Worm (Caenorhabditis elegans) whole organism, dauer: Measurements from ENCODE around the gene Y55D5A.3.

Source experiments
- unc-62 ChIP-seq: sonication (generic microtip); optimal IDR thresholded peaks from 2 replicates; lab custom pipeline; 2017; ENCODE audit warnings: missing biosample characterization, missing genetic modification reagents, missing genetic modification characterization

Y55D5A.3 gene

DNA sequence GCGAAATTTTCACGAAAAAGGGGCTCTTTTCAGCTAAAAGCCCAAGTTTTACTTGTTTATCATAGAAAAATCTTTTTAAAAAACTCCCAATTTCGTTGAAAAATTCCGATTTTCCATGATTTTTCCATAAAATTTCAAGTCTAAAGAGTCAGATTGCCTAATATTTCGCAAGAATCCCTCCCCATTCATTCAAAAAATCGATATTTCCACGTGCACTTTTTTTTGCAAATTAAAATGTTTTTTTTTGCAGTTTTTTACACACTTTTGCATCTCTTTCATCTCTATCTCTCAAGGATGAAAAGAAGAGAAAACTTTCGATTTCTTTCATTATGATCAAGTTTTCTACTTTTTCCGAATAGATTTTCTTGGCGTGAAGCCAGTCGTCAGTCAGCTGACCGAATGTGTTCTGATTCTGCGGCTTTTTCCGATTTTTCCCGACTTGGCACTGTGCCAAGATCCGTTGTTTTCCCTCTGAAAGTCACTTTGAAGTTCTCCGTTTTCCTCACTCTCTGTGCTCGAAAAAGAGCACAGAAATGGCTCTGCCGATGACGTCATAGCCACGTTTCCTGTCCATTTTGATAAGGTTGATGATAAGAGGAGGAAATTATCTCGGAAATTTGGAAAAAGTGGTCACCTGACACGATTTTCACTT lies 27.2 kb downstream of the Y55D5A.3 start:
- TF ChIP-seq unc-62 (GFP tag; lab: Kevin White, UChicago) = no peak

DNA sequence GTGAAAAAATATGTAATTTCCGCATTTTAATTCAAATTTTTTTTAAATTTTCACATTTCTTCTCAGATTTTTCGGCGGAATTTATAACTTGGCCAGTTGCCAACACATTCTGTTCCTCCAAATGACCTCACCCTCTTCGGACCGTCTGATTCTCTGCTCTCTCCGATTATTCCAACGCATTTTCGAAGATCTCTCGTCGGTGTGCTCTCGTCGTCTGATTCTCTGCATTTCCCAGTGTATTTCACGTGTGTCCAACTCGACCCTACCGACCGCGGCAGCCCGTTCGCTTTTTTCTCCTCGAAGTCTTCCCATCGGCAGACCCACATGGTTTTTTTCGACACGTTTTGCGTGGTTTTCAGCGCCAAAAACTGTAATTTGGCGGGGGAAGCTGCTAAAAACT lies 28.3 kb downstream of the Y55D5A.3 start:
- no peak for TF ChIP-seq unc-62 (GFP tag; lab: Kevin White, UChicago)

DNA sequence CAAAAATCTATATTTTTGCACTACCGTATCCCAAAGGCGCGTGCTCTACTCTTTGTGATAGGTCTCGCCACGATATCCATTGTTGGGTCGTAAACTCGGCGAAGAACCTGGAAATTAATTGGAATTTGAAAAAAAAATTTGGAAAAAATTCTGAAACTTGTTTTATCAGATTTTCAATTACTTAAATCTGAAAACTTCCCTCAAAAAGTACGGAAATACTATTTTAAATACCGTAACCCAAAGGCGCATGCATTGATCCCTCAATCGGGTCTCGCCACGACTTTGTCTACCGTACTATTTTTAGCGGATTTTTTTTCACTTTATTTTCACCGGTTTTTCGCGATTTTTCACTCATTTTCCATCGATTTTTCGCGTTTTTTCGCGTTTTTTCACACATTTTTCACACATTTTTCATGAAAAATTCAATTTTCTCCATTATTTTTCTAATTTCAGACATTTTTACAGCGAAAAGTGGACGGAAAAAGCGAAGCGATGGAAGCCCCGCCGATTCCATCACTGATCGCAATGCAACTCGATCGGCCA lies 28.9 kb downstream of the Y55D5A.3 start, which contains the start of gene H05C05.1:
H05C05.1 (plus strand) TSS at position 493 of the 543 bp plus-strand sequence.
- no peak for TF ChIP-seq unc-62 (GFP tag; lab: Kevin White, UChicago)

- no peak for TF ChIP-seq unc-62 (GFP tag; lab: Kevin White, UChicago)
These were observed 29.5 kb downstream of the Y55D5A.3 start, which contains the start of gene H05C05.4 for ce11 chrIII:2946101-2946500. H05C05.4 (minus strand) TSS chrIII:2946201.

DNA sequence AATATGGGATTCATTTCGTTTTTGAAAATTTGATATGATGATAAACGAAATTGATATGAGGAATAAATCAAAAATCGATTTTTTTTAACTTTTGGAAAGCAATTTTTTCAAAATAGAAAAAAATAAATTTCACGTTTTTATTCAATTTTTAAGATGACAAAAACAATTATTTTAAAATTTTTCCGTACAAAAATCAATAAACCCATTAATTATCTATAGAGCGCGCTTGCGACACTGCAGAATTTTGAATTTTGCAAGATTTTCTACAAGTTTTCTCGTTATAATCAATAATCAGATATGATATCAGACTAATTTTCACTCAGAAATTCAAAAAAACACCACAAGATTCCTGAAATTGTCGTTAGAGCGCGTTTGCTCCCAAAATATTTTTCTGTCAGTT lies 31.6 kb downstream of the Y55D5A.3 start, which contains the start of gene R10F2.6:
R10F2.6 (minus strand) TSS at position 101 of the 400 bp plus-strand sequence.
- no peak for TF ChIP-seq unc-62 (GFP tag; lab: Kevin White, UChicago)

ce11 chrIII:2941578-2941977 lies 34.0 kb downstream of the Y55D5A.3 start:
- no peak for TF ChIP-seq unc-62 (GFP tag; lab: Kevin White, UChicago)

DNA sequence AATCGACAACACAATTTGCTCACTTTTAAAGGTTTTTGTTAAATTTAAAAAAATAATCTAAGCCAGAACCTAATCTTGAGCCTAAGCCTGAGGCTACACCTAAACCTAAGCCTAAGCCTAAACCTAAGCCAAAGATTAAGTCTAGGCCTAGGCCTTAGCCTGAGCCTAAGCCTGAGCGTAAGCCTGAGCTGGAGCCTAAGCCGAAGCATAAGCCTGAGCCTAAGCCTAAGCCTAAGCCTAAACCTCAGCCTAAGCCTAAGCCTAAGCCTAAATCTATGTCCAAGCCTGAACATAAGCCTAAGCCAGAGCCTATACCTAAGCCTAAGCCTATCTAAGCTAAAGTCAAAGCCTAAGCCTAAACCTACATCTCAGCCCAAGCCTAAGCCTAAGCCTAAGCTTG lies 37.8 kb downstream of the Y55D5A.3 start:
- TF ChIP-seq unc-62 (GFP tag; lab: Kevin White, UChicago) = no peak

- TF ChIP-seq unc-62 (GFP tag; lab: Kevin White, UChicago) = no peak
These were observed 50.9 kb downstream of the Y55D5A.3 start, which contains the start of gene R10F2.5 for ce11 chrIII:2924658-2925057. R10F2.5 (minus strand) TSS chrIII:2924758.

DNA sequence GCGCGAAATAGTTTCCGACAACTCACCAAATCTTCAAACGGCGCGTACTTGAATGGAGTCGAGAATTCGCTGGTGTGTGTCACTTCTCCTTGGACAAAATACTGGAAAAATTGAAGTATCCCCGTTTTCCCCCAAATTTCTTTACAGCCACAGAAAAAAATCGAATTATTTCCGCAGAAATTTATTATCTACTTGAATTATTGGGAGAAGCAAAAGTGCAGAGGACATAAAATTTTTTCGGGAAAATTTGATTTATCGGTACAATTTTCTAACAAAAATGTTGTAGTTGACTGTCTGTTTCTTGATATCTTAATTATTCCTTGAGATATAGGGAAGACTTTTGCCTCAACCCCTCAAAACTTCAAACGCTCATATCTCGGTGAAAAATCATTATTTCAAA lies 52.6 kb downstream of the Y55D5A.3 start, which contains the start of gene R10F2.4:
R10F2.4 (minus strand) TSS at position 101 of the 400 bp plus-strand sequence.
- no peak for TF ChIP-seq unc-62 (GFP tag; lab: Kevin White, UChicago)

- no peak for TF ChIP-seq unc-62 (GFP tag; lab: Kevin White, UChicago)
These were observed 54.7 kb downstream of the Y55D5A.3 start for ce11 chrIII:2920866-2921265.

- no peak for TF ChIP-seq unc-62 (GFP tag; lab: Kevin White, UChicago)
These were observed 55.3 kb downstream of the Y55D5A.3 start for ce11 chrIII:2920281-2920680.
